Worm (Caenorhabditis elegans): Measurements from ENCODE around the gene T23D5.8.
"Not testable (repeated sequence)": the region's sequence is repeated elsewhere in the genome, so short reads cannot be mapped to it uniquely, and the experiment has no call there.

Gene T23D5.8

ce11 chrV:15752941-15753340 is 4.7 kb upstream of the T23D5.8 start, which contains the start of gene str-5:
str-5 (plus strand) TSS chrV:15753241.
- not testable (repeated sequence) for TF ChIP-seq pes-1 (GFP tag; IDR thresholded peaks at IDR 0.05); scrt-1 (GFP tag; IDR thresholded peaks at IDR 0.05); F13C5.2 (tag; optimal IDR thresholded peaks at IDR 0.05)

- TF ChIP-seq aly-1 (tag; optimal IDR thresholded peaks at IDR 0.05) (no peak), hmbx-1 (tag; optimal IDR thresholded peaks at IDR 0.05) (no peak), hnd-1 (tag; optimal IDR thresholded peaks at IDR 0.05) (no peak), ama-1 (optimal IDR thresholded peaks at IDR 0.05) (no peak), hmg-4 (GFP tag; optimal IDR thresholded peaks at IDR 0.05) (no peak), sea-1 (GFP tag; conservative IDR thresholded peaks at IDR 0.05) (no peak), scrt-1 (GFP tag; IDR thresholded peaks at IDR 0.05) (no peak), tra-4 (tag; optimal IDR thresholded peaks at IDR 0.05) (no peak), tbx-11 (GFP tag; IDR thresholded peaks at IDR 0.05) (no peak), pes-1 (GFP tag; IDR thresholded peaks at IDR 0.05) (no peak), F13C5.2 (tag; optimal IDR thresholded peaks at IDR 0.05) (no peak), B0310.2 (tag; optimal IDR thresholded peaks at IDR 0.05) (no peak)
These were observed 3.8 kb upstream of the T23D5.8 start, which contains the start of gene str-43 for ce11 chrV:15752049-15752448. str-43 (minus strand) TSS chrV:15752149.

- TF ChIP-seq hmg-4 (GFP tag; optimal IDR thresholded peaks at IDR 0.05), result no peak
- TF ChIP-seq B0310.2 (tag; optimal IDR thresholded peaks at IDR 0.05), result no peak
- TF ChIP-seq hnd-1 (tag; optimal IDR thresholded peaks at IDR 0.05), result no peak
- no peak for TF ChIP-seq aly-1 (tag; optimal IDR thresholded peaks at IDR 0.05)
- no peak for TF ChIP-seq hmbx-1 (tag; optimal IDR thresholded peaks at IDR 0.05)
- no peak for TF ChIP-seq F13C5.2 (tag; optimal IDR thresholded peaks at IDR 0.05)
- TF ChIP-seq sea-1 (GFP tag; conservative IDR thresholded peaks at IDR 0.05), result no peak
- no peak for TF ChIP-seq pes-1 (GFP tag; IDR thresholded peaks at IDR 0.05)
- no peak for TF ChIP-seq ama-1 (optimal IDR thresholded peaks at IDR 0.05)
- no peak for TF ChIP-seq tra-4 (tag; optimal IDR thresholded peaks at IDR 0.05)
- no peak for TF ChIP-seq ceh-36 (tag; optimal IDR thresholded peaks at IDR 0.05)
These were observed 1.9 kb upstream of the T23D5.8 start, which contains the start of gene str-6 for ce11 chrV:15750130-15750529. str-6 (minus strand) TSS chrV:15750230.

ce11 chrV:15744366-15744765 is 3.9 kb downstream of the T23D5.8 start, which contains the start of gene str-19:
str-19 (minus strand) TSS chrV:15744466.
- TF ChIP-seq hmg-4 (GFP tag; optimal IDR thresholded peaks at IDR 0.05); tbx-37 (GFP tag; conservative IDR thresholded peaks at IDR 0.05); scrt-1 (GFP tag; IDR thresholded peaks at IDR 0.05): not testable (repeated sequence)

DNA sequence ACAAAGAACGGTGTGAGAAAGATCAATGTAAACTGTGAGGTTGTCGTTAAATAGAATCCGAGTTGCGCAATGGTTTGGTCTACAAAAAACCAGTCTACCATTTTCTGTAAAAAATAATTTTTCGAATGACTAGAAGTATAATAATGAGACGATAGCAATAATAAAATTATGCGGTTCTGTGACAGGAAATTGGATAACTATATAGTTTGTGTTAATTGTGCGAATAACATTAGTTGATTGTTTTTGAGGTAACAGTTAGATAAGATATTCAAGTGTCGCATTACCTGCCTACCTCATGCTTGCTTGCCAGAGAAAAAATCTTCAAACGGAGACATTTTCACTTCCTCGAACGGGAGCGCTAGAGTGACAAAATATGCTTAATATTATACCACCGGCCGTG is 6.4 kb downstream of the T23D5.8 start, which contains the start of gene str-18:
str-18 (minus strand) TSS at position 101 of the 400 bp plus-strand sequence.
- TF ChIP-seq scrt-1 (GFP tag; IDR thresholded peaks at IDR 0.05), result no peak
- TF ChIP-seq ama-1 (optimal IDR thresholded peaks at IDR 0.05), result no peak
- no peak for TF ChIP-seq pes-1 (GFP tag; IDR thresholded peaks at IDR 0.05)

- TF ChIP-seq tbx-11 (GFP tag; IDR thresholded peaks at IDR 0.05), result no peak
These were observed 12.5 kb downstream of the T23D5.8 start, which contains the start of gene str-27 for ce11 chrV:15735720-15736119. str-27 (minus strand) TSS chrV:15735820.

- TF ChIP-seq tbx-11 (GFP tag; IDR thresholded peaks at IDR 0.05), result no peak
- TF ChIP-seq hnd-1 (tag; optimal IDR thresholded peaks at IDR 0.05), result no peak
These were observed 14.7 kb downstream of the T23D5.8 start, which contains the start of gene T23D5.3 for ce11 chrV:15733568-15733967. T23D5.3 (minus strand) TSS chrV:15733668.

- TF ChIP-seq B0310.2 (tag; optimal IDR thresholded peaks at IDR 0.05) (no peak), ceh-36 (tag; optimal IDR thresholded peaks at IDR 0.05) (no peak), hmg-4 (GFP tag; optimal IDR thresholded peaks at IDR 0.05) (no peak), ceh-13 (GFP tag; optimal IDR thresholded peaks at IDR 0.05) (no peak), tbx-37 (GFP tag; conservative IDR thresholded peaks at IDR 0.05) (no peak), aly-1 (tag; optimal IDR thresholded peaks at IDR 0.05) (no peak), tra-4 (tag; optimal IDR thresholded peaks at IDR 0.05) (no peak), pes-1 (GFP tag; IDR thresholded peaks at IDR 0.05) (no peak), tbx-11 (GFP tag; IDR thresholded peaks at IDR 0.05) (no peak), sea-1 (GFP tag; conservative IDR thresholded peaks at IDR 0.05) (no peak), ama-1 (optimal IDR thresholded peaks at IDR 0.05) (no peak), hmbx-1 (tag; optimal IDR thresholded peaks at IDR 0.05) (no peak)
These were observed 15.2 kb downstream of the T23D5.8 start for ce11 chrV:15733020-15733419.

DNA sequence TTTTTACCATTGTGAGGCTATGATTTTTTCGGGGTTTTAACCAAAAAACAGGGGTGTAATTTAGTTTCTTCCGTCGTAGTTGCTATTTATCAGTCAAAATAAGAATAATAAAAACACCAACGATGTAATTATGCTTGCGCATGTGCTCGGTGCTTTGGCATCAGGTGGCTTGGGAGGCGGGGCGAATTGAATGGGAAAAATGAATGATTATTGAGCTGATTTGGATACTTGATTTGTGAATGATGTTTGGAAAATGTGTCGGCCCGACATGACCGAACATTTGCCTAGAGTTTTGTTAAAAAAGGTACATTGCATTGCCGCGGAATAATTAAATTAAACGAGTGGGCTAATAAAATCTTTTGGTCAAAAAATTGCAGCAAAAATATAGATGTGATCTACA is 16.0 kb downstream of the T23D5.8 start, which contains the start of gene str-38:
str-38 (minus strand) TSS at position 101 of the 400 bp plus-strand sequence.
- TF ChIP-seq pes-1 (GFP tag; IDR thresholded peaks at IDR 0.05) (no peak), ceh-13 (GFP tag; optimal IDR thresholded peaks at IDR 0.05) (no peak), F13C5.2 (tag; optimal IDR thresholded peaks at IDR 0.05) (no peak), aly-1 (tag; optimal IDR thresholded peaks at IDR 0.05) (no peak), sea-1 (GFP tag; conservative IDR thresholded peaks at IDR 0.05) (no peak), tbx-37 (GFP tag; conservative IDR thresholded peaks at IDR 0.05) (no peak), scrt-1 (GFP tag; IDR thresholded peaks at IDR 0.05) (no peak), ets-7 (tag; optimal IDR thresholded peaks at IDR 0.05) (no peak), hmg-4 (GFP tag; optimal IDR thresholded peaks at IDR 0.05) (no peak)
